Worm (Caenorhabditis elegans): ENCODE data around the gene C15F1.5.

Gene C15F1.5

ce11 chrII:6943299-6944051 lies 26.9 kb downstream of the C15F1.5 start:
- no peak for TF ChIP-seq snpc-4 (tag; optimal IDR thresholded peaks at IDR 0.05)
- no peak for TF ChIP-seq dmd-4 (tag; optimal IDR thresholded peaks at IDR 0.05)
- no peak for TF ChIP-seq nhr-6 (tag; optimal IDR thresholded peaks at IDR 0.05)
- TF ChIP-seq ztf-1 (GFP tag; conservative IDR thresholded peaks at IDR 0.05): no peak
- peak in 1 of 2 experiments; percentile 25 for TF ChIP-seq lsy-2 (tag; optimal IDR thresholded peaks at IDR 0.05)
- TF ChIP-seq unc-55 (GFP tag; optimal IDR thresholded peaks at IDR 0.05): peak; percentile 35
- TF ChIP-seq nhr-77 (tag; optimal IDR thresholded peaks at IDR 0.05): no peak
- TF ChIP-seq nhr-129 (tag; optimal IDR thresholded peaks at IDR 0.05): no peak
- peak; percentile 30 for TF ChIP-seq fos-1 (tag; optimal IDR thresholded peaks at IDR 0.05)
- peak; percentile 64 for TF ChIP-seq F13H6.1 (tag; optimal IDR thresholded peaks at IDR 0.05)
- no peak for TF ChIP-seq unc-62 (GFP tag; optimal IDR thresholded peaks at IDR 0.05)
- TF ChIP-seq C34F6.9 (tag; optimal IDR thresholded peaks at IDR 0.05): peak; percentile 49
- TF ChIP-seq mbf-1 (tag; optimal IDR thresholded peaks at IDR 0.05): no peak
- TF ChIP-seq sem-4 (tag; optimal IDR thresholded peaks at IDR 0.05): no peak
- TF ChIP-seq nhr-12 (tag; optimal IDR thresholded peaks at IDR 0.05): no peak
- TF ChIP-seq ceh-82 (tag; optimal IDR thresholded peaks at IDR 0.05): no peak

- TF ChIP-seq ztf-4 (tag; optimal IDR thresholded peaks at IDR 0.05) (no peak), elt-1 (tag; optimal IDR thresholded peaks at IDR 0.05) (no peak), zag-1 (tag; optimal IDR thresholded peaks at IDR 0.05) (peak; percentile 10), lin-39 (tag; optimal IDR thresholded peaks at IDR 0.05) (no peak), skn-1 (tag; optimal IDR thresholded peaks at IDR 0.05) (no peak), lin-13 (GFP tag; optimal IDR thresholded peaks at IDR 0.05) (no peak)
Observed at ce11 chrII:6941520-6941919, 28.9 kb downstream of the C15F1.5 start.

ce11 chrII:6940726-6941230 lies 29.6 kb downstream of the C15F1.5 start:
- TF ChIP-seq nhr-77 (tag; optimal IDR thresholded peaks at IDR 0.05): no peak
- TF ChIP-seq fos-1 (tag; optimal IDR thresholded peaks at IDR 0.05): no peak
- TF ChIP-seq unc-39 (tag; optimal IDR thresholded peaks at IDR 0.05): no peak
- TF ChIP-seq gmeb-1 (tag; optimal IDR thresholded peaks at IDR 0.05): no peak
- TF ChIP-seq F13H6.1 (tag; optimal IDR thresholded peaks at IDR 0.05): no peak
- no peak for TF ChIP-seq elt-1 (tag; optimal IDR thresholded peaks at IDR 0.05)
- no peak for TF ChIP-seq zag-1 (tag; optimal IDR thresholded peaks at IDR 0.05)
- no peak for TF ChIP-seq C34F6.9 (tag; optimal IDR thresholded peaks at IDR 0.05)
- TF ChIP-seq egl-27 (tag; optimal IDR thresholded peaks at IDR 0.05): no peak
- no peak for TF ChIP-seq alr-1 (tag; optimal IDR thresholded peaks at IDR 0.05)
- TF ChIP-seq blmp-1 (tag; optimal IDR thresholded peaks at IDR 0.05; ENCODE audit: insufficient read depth): no peak
- no peak for TF ChIP-seq sma-3 (GFP tag; optimal IDR thresholded peaks at IDR 0.05)
- TF ChIP-seq ztf-1 (GFP tag; conservative IDR thresholded peaks at IDR 0.05): no peak
- no peak for TF ChIP-seq unc-62 (GFP tag; optimal IDR thresholded peaks at IDR 0.05)
- TF ChIP-seq nhr-6 (tag; optimal IDR thresholded peaks at IDR 0.05): no peak
- no peak for TF ChIP-seq elt-3 (tag; optimal IDR thresholded peaks at IDR 0.05)

ce11 chrII:6939873-6940272 lies 30.5 kb downstream of the C15F1.5 start:
- no peak for TF ChIP-seq unc-39 (tag; optimal IDR thresholded peaks at IDR 0.05)
- no peak for TF ChIP-seq nhr-237 (tag; optimal IDR thresholded peaks at IDR 0.05)
- no peak for TF ChIP-seq C34F6.9 (tag; optimal IDR thresholded peaks at IDR 0.05)
- TF ChIP-seq nhr-25 (tag; optimal IDR thresholded peaks at IDR 0.05): peak; percentile 36

- TF ChIP-seq nhr-6 (tag; optimal IDR thresholded peaks at IDR 0.05) (no peak), sma-9 (GFP tag; optimal IDR thresholded peaks at IDR 0.05) (peak; percentile 27), sma-9 (tag; optimal IDR thresholded peaks at IDR 0.05) (no peak)
Observed at ce11 chrII:6937057-6937456, 33.4 kb downstream of the C15F1.5 start.
